In the genomic region with DNA sequence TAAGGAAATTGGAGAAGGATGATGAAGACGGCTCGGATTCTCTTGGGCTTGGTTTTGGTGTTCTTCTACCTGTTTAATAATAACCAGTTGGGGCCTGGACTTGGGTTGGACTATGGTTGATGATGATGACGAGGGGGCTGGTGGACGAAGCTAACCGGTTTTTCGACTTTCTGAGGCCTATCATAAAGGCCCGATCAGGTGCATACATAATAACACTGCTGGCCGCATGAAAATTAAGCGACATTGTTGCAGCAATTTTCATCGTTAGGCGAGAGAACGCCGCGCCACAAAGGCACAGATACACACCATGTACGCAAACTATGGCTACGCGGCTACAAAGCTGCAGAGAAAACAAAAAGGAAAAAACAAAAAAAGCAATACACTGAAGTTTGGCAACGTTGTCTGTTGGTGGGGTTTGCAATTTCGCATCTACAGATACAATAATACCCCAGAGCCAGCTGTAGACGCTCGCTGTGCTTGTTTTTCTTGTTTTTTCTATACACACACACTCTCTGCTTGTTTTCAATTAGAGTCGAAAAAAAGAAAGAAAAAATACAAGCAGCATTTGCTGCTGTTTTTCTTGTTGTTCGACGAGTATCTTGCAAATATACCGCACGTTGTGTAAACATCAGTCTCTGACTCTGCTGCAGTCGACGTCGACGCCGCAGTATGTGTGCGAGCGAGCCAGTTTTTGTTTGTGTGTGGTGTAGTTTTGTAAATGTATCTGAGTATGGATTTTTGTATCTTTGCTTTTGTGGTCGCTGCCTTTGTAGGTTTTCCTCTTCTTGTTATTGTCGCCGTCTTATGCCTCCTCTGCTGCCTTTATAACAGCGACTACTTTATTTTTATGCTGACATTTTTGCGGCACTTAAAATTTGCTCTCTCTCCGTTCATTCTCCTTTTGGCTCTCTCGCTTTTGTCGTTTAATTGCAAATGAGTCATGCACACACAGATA, we compare ENCODE assay signal across 1 fruit fly cellular context.
TF ChIP-seq lines count a peak whose summit lies in the region.

No protein-coding gene starts in this region.

TF ChIP-seq in whole organism, embryonic, 481 proteins besides CTCF, POLR2A, EP300 and RAD21 (continued from another document and continues in another):
- TF ChIP-seq repo (GFP tag; optimal IDR thresholded peaks at IDR 0.05; lab: Kevin White, UChicago) (peak; percentile 65), dmrt11E (tag; optimal IDR thresholded peaks at IDR 0.05; lab: Kevin White, UChicago) (peak; percentile 46), HLHmδ (GFP tag; optimal IDR thresholded peaks at IDR 0.05; lab: Kevin White, UChicago) (no peak), pnt (GFP tag; optimal IDR thresholded peaks at IDR 0.05; lab: Kevin White, UChicago) (no peak), Bgb (GFP tag; IDR thresholded peaks at IDR 0.05; lab: Robert Waterston, UW; ENCODE audit: partially characterized antibody) (no peak), CG2116 (GFP tag; optimal IDR thresholded peaks at IDR 0.05; lab: Kevin White, UChicago) (peak; percentile 29), Spps (tag; optimal IDR thresholded peaks at IDR 0.05; lab: Kevin White, UChicago) (peak; percentile 57), CG12071 (GFP tag; optimal IDR thresholded peaks at IDR 0.05; lab: Kevin White, UChicago) (peak; percentile 89), dm (GFP tag; optimal IDR thresholded peaks at IDR 0.05; lab: Kevin White, UChicago) (peak; percentile 30), pros (GFP tag; optimal IDR thresholded peaks at IDR 0.05; lab: Kevin White, UChicago) (peak; percentile 85), lbe (GFP tag; optimal IDR thresholded peaks at IDR 0.05; lab: Kevin White, UChicago) (peak; percentile 96), CG13424 (tag; optimal IDR thresholded peaks at IDR 0.05; lab: Kevin White, UChicago) (peak; percentile 62), sna (GFP tag; IDR thresholded peaks at IDR 0.05; lab: Robert Waterston, UW; ENCODE audit: partially characterized antibody) (no peak), CG2678 (tag; optimal IDR thresholded peaks at IDR 0.05; lab: Kevin White, UChicago) (peak; percentile 85), br (optimal IDR thresholded peaks at IDR 0.05; lab: Kevin White, UChicago) (no peak), CG6765 (GFP tag; optimal IDR thresholded peaks at IDR 0.05; lab: Kevin White, UChicago) (peak; percentile 91), twi (tag; optimal IDR thresholded peaks at IDR 0.05; lab: Kevin White, UChicago) (peak; percentile 58), ash1 (GFP tag; optimal IDR thresholded peaks at IDR 0.05; lab: Kevin White, UChicago) (peak; percentile 91), gro (GFP tag; optimal IDR thresholded peaks at IDR 0.05; lab: Kevin White, UChicago) (peak; percentile 72), danr (GFP tag; IDR thresholded peaks at IDR 0.05; lab: Robert Waterston, UW) (no peak), CG10543 (GFP tag; optimal IDR thresholded peaks at IDR 0.05; lab: Kevin White, UChicago) (peak; percentile 97), Sox100B (GFP tag; optimal IDR thresholded peaks at IDR 0.05; lab: Kevin White, UChicago) (peak; percentile 74), sens (GFP tag; lab: Kevin White, UChicago) (peak; percentile 85), Dad (GFP tag; optimal IDR thresholded peaks at IDR 0.05; lab: Kevin White, UChicago) (peak; percentile 2), CG6254 (GFP tag; optimal IDR thresholded peaks at IDR 0.05; lab: Kevin White, UChicago) (peak; percentile 41), HHEX (GFP tag; optimal IDR thresholded peaks at IDR 0.05; lab: Kevin White, UChicago) (peak; percentile 86), chinmo (GFP tag; IDR thresholded peaks at IDR 0.05; lab: Robert Waterston, UW; ENCODE audit: partially characterized antibody) (no peak), BEAF-32 (GFP tag; optimal IDR thresholded peaks at IDR 0.05; lab: Kevin White, UChicago) (no peak), CG8765 (GFP tag; IDR thresholded peaks at IDR 0.05; lab: Robert Waterston, UW) (no peak), ind (GFP tag; optimal IDR thresholded peaks at IDR 0.05; lab: Kevin White, UChicago) (no peak), mirr (GFP tag; optimal IDR thresholded peaks at IDR 0.05; lab: Kevin White, UChicago) (peak; percentile 98), bcd (GFP tag; optimal IDR thresholded peaks at IDR 0.05; lab: Kevin White, UChicago) (peak; percentile 64), CG30431 (GFP tag; optimal IDR thresholded peaks at IDR 0.05; lab: Kevin White, UChicago) (no peak), CG10366 (GFP tag; IDR thresholded peaks at IDR 0.05; lab: Robert Waterston, UW) (no peak), CG15601 (tag; optimal IDR thresholded peaks at IDR 0.05; lab: Kevin White, UChicago) (peak; percentile 75), CG6272 (GFP tag; IDR thresholded peaks at IDR 0.05; lab: Robert Waterston, UW) (no peak), cato (GFP tag; optimal IDR thresholded peaks at IDR 0.05; lab: Kevin White, UChicago; ENCODE audit: borderline replicate concordance) (no peak), CG1602 (GFP tag; optimal IDR thresholded peaks at IDR 0.05; lab: Kevin White, UChicago) (peak; percentile 29), CG11093 (GFP tag; IDR thresholded peaks at IDR 0.05; lab: Robert Waterston, UW) (no peak; the same call in 2 of the 3 replicates), pb (GFP tag; optimal IDR thresholded peaks at IDR 0.05; lab: Kevin White, UChicago) (peak; percentile 47), Abd-B (GFP tag; optimal IDR thresholded peaks at IDR 0.05; lab: Kevin White, UChicago) (no peak), CG16863 (GFP tag; optimal IDR thresholded peaks at IDR 0.05; lab: Kevin White, UChicago) (peak; percentile 68), Blimp-1 (GFP tag; optimal IDR thresholded peaks at IDR 0.05; lab: Kevin White, UChicago) (peak; percentile 60), zen2 (GFP tag; IDR thresholded peaks at IDR 0.05; lab: Robert Waterston, UW; ENCODE audit: partially characterized antibody) (no peak), ewg (GFP tag; optimal IDR thresholded peaks at IDR 0.05; lab: Kevin White, UChicago) (peak; percentile 12), sug (tag; optimal IDR thresholded peaks at IDR 0.05; lab: Kevin White, UChicago) (peak; percentile 85), D19A (tag; optimal IDR thresholded peaks at IDR 0.05; lab: Kevin White, UChicago) (peak; percentile 37), Gug (GFP tag; IDR thresholded peaks at IDR 0.05; lab: Robert Waterston, UW) (no peak), hbn (GFP tag; IDR thresholded peaks at IDR 0.05; lab: Robert Waterston, UW; ENCODE audit: partially characterized antibody) (no peak), CG10321 (GFP tag; IDR thresholded peaks at IDR 0.05; lab: Robert Waterston, UW) (no peak), CG3726 (GFP tag; IDR thresholded peaks at IDR 0.05; lab: Robert Waterston, UW) (no peak), NC2β (GFP tag; optimal IDR thresholded peaks at IDR 0.05; lab: Kevin White, UChicago) (peak; percentile 60), CG32767 (GFP tag; IDR thresholded peaks at IDR 0.05; lab: Robert Waterston, UW) (no peak), CG13296 (GFP tag; optimal IDR thresholded peaks at IDR 0.05; lab: Kevin White, UChicago) (peak; percentile 96), Sox102F (GFP tag; optimal IDR thresholded peaks at IDR 0.05; lab: Kevin White, UChicago) (peak; percentile 59), gt (GFP tag; IDR thresholded peaks at IDR 0.05; lab: Robert Waterston, UW) (no peak), salm (tag; optimal IDR thresholded peaks at IDR 0.05; lab: Kevin White, UChicago) (peak; percentile 45), gem (tag; optimal IDR thresholded peaks at IDR 0.05; lab: Kevin White, UChicago) (peak; percentile 75), GATAe (GFP tag; conservative IDR thresholded peaks at IDR 0.05; lab: Robert Waterston, UW) (no peak), lilli (GFP tag; optimal IDR thresholded peaks at IDR 0.05; lab: Kevin White, UChicago) (peak; percentile 54), Nf-YA (GFP tag; IDR thresholded peaks at IDR 0.05; lab: Robert Waterston, UW) (no peak), Nf-YB (GFP tag; optimal IDR thresholded peaks at IDR 0.05; lab: Kevin White, UChicago) (peak; percentile 36), YL-1 (GFP tag; optimal IDR thresholded peaks at IDR 0.05; lab: Kevin White, UChicago) (peak; percentile 76), Rfx (GFP tag; IDR thresholded peaks at IDR 0.05; lab: Robert Waterston, UW) (no peak), CG31224 (GFP tag; IDR thresholded peaks at IDR 0.05; lab: Robert Waterston, UW) (no peak), CG6791 (GFP tag; IDR thresholded peaks at IDR 0.05; lab: Robert Waterston, UW; ENCODE audit: partially characterized antibody) (no peak), hth (optimal IDR thresholded peaks at IDR 0.05; lab: Kevin White, UChicago) (no peak), CG6683 (GFP tag; optimal IDR thresholded peaks at IDR 0.05; lab: Kevin White, UChicago) (peak; percentile 90), CG17359 (tag; optimal IDR thresholded peaks at IDR 0.05; lab: Kevin White, UChicago) (peak; percentile 96), gcm2 (GFP tag; optimal IDR thresholded peaks at IDR 0.05; lab: Kevin White, UChicago) (peak; percentile 68), CG13123 (GFP tag; optimal IDR thresholded peaks at IDR 0.05; lab: Kevin White, UChicago) (peak; percentile 51), Sry-β (GFP tag; optimal IDR thresholded peaks at IDR 0.05; lab: Kevin White, UChicago) (peak; percentile 17), C15 (GFP tag; IDR thresholded peaks at IDR 0.05; lab: Robert Waterston, UW) (no peak), CG9727 (GFP tag; optimal IDR thresholded peaks at IDR 0.05; lab: Kevin White, UChicago) (peak; percentile 85), Scr (GFP tag; IDR thresholded peaks at IDR 0.05; lab: Robert Waterston, UW; ENCODE audit: partially characterized antibody) (no peak), CG2712 (tag; optimal IDR thresholded peaks at IDR 0.05; lab: Kevin White, UChicago) (peak; percentile 61), gcm (GFP tag; optimal IDR thresholded peaks at IDR 0.05; lab: Kevin White, UChicago) (peak; percentile 52), pzg (GFP tag; optimal IDR thresholded peaks at IDR 0.05; lab: Kevin White, UChicago) (no peak), CG1832 (GFP tag; optimal IDR thresholded peaks at IDR 0.05; lab: Kevin White, UChicago) (no peak), E2f1 (GFP tag; IDR thresholded peaks at IDR 0.05; lab: Robert Waterston, UW) (no peak), ems (GFP tag; optimal IDR thresholded peaks at IDR 0.05; lab: Kevin White, UChicago) (peak; percentile 58), tll (GFP tag; optimal IDR thresholded peaks at IDR 0.05; lab: Kevin White, UChicago) (peak in 1 of 2 experiments; percentile 94), sd (tag; optimal IDR thresholded peaks at IDR 0.05; lab: Kevin White, UChicago) (peak; percentile 84), fd102C (GFP tag; optimal IDR thresholded peaks at IDR 0.05; lab: Kevin White, UChicago) (peak; percentile 49), CG9609 (GFP tag; optimal IDR thresholded peaks at IDR 0.05; lab: Kevin White, UChicago) (no peak), CG2889 (GFP tag; IDR thresholded peaks at IDR 0.05; lab: Robert Waterston, UW) (no peak), bab2 (GFP tag; optimal IDR thresholded peaks at IDR 0.05; lab: Kevin White, UChicago) (peak; percentile 62), Ets97D (GFP tag; optimal IDR thresholded peaks at IDR 0.05; lab: Kevin White, UChicago) (no peak), caup (GFP tag; optimal IDR thresholded peaks at IDR 0.05; lab: Kevin White, UChicago; ENCODE audit: severe bottlenecking) (peak; percentile 92), CG31365 (tag; optimal IDR thresholded peaks at IDR 0.05; lab: Kevin White, UChicago) (peak; percentile 82), CG4854 (GFP tag; optimal IDR thresholded peaks at IDR 0.05; lab: Kevin White, UChicago) (peak; percentile 56), CG31388 (GFP tag; optimal IDR thresholded peaks at IDR 0.05; lab: Kevin White, UChicago) (no peak), D (optimal IDR thresholded peaks at IDR 0.05; lab: Kevin White, UChicago) (no peak), D (GFP tag; optimal IDR thresholded peaks at IDR 0.05; lab: Kevin White, UChicago) (peak; percentile 61), tgo (GFP tag; IDR thresholded peaks at IDR 0.05; lab: Robert Waterston, UW) (no peak), Max (GFP tag; optimal IDR thresholded peaks at IDR 0.05; lab: Kevin White, UChicago) (peak; percentile 62), pum (GFP tag; optimal IDR thresholded peaks at IDR 0.05; lab: Kevin White, UChicago) (peak; percentile 21), Dp (GFP tag; optimal IDR thresholded peaks at IDR 0.05; lab: Kevin White, UChicago) (no peak), CG9932 (GFP tag; IDR thresholded peaks at IDR 0.05; lab: Robert Waterston, UW) (no peak), stc (GFP tag; IDR thresholded peaks at IDR 0.05; lab: Robert Waterston, UW) (no peak), Elba2 (GFP tag; optimal IDR thresholded peaks at IDR 0.05; lab: Kevin White, UChicago) (no peak), CG17328 (GFP tag; IDR thresholded peaks at IDR 0.05; lab: Robert Waterston, UW) (no peak), CG8290 (GFP tag; optimal IDR thresholded peaks at IDR 0.05; lab: Kevin White, UChicago) (no peak), CG8290 (tag; optimal IDR thresholded peaks at IDR 0.05; lab: Kevin White, UChicago) (peak; percentile 28 to 68), CG8359 (GFP tag; optimal IDR thresholded peaks at IDR 0.05; lab: Kevin White, UChicago; ENCODE audit: borderline replicate concordance) (no peak), NC2α (GFP tag; optimal IDR thresholded peaks at IDR 0.05; lab: Kevin White, UChicago) (peak; percentile 41), CG1233 (GFP tag; optimal IDR thresholded peaks at IDR 0.05; lab: Kevin White, UChicago) (peak; percentile 78), CG7372 (GFP tag; IDR thresholded peaks at IDR 0.05; lab: Robert Waterston, UW) (no peak), Dip2 (GFP tag; IDR thresholded peaks at IDR 0.05; lab: Robert Waterston, UW) (no peak), Oaz (GFP tag; IDR thresholded peaks at IDR 0.05; lab: Robert Waterston, UW) (no peak), jumu (GFP tag; optimal IDR thresholded peaks at IDR 0.05; lab: Kevin White, UChicago) (peak; percentile 56), Ets65A (GFP tag; lab: Kevin White, UChicago) (no peak), NK7.1 (GFP tag; optimal IDR thresholded peaks at IDR 0.05; lab: Kevin White, UChicago) (peak; percentile 57), Meics (GFP tag; optimal IDR thresholded peaks at IDR 0.05; lab: Kevin White, UChicago) (peak; percentile 80), aop (GFP tag; IDR thresholded peaks at IDR 0.05; lab: Robert Waterston, UW) (no peak), CG17802 (tag; optimal IDR thresholded peaks at IDR 0.05; lab: Kevin White, UChicago) (no peak), CG9215 (GFP tag; IDR thresholded peaks at IDR 0.05; lab: Robert Waterston, UW) (no peak), sim (GFP tag; IDR thresholded peaks at IDR 0.05; lab: Robert Waterston, UW) (no peak), CG18619 (GFP tag; optimal IDR thresholded peaks at IDR 0.05; lab: Kevin White, UChicago) (peak; percentile 81), Poxn (GFP tag; IDR thresholded peaks at IDR 0.05; lab: Robert Waterston, UW) (no peak), CG1792 (GFP tag; optimal IDR thresholded peaks at IDR 0.05; lab: Kevin White, UChicago) (peak; percentile 78), nmo (GFP tag; optimal IDR thresholded peaks at IDR 0.05; lab: Kevin White, UChicago) (peak; percentile 33), CG18262 (tag; optimal IDR thresholded peaks at IDR 0.05; lab: Kevin White, UChicago) (peak; percentile 54)
